Worm (Caenorhabditis elegans): Measurements from ENCODE around the gene F43C11.10.

- TF ChIP-seq pha-4 (tag; optimal IDR thresholded peaks at IDR 0.05) (no peak), unc-62 (GFP tag; optimal IDR thresholded peaks at IDR 0.05) (no peak)
Observed at ce11 chrII:2304575-2304974, 47.9 kb downstream of the F43C11.10 start.
